Worm (Caenorhabditis elegans) whole organism, midembryonic: ENCODE results near the gene F41H8.2.
"Not testable (repeated sequence)": the region's sequence is repeated elsewhere in the genome, so short reads cannot be mapped to it uniquely, and the experiment has no call there.

Experiments
- T22C8.4 ChIP-seq: fragments of 200-800 bp; sonication (Bioruptor generic); IDR thresholded peaks from 2 replicates; pipeline ENCODE4 v1.3.6; 2022; ENCODE audit warnings: missing genetic modification characterization, missing compliant biosample characterization
- cog-1 ChIP-seq: sonication (generic microtip); optimal IDR thresholded peaks from 2 replicates; lab custom pipeline; 2016; ENCODE audit warnings: missing genetic modification characterization, missing compliant biosample characterization
- flt-1 ChIP-seq: fragments of 200-800 bp; sonication (Bioruptor generic); IDR thresholded peaks from 2 replicates; pipeline ENCODE4 v1.3.6; 2022; ENCODE audit warnings: missing genetic modification characterization, missing compliant biosample characterization
- klf-2 ChIP-seq: fragments of 200-800 bp; sonication (Bioruptor generic); conservative IDR thresholded peaks from 2 replicates; pipeline ENCODE4 v1.3.6; 2022; ENCODE audit warnings: missing genetic modification reagents, missing genetic modification characterization, missing compliant biosample characterization
- med-1 ChIP-seq: sonication (generic microtip); optimal IDR thresholded peaks from 2 replicates; lab custom pipeline; 2017; ENCODE audit warnings: missing genetic modification characterization, mild to moderate bottlenecking, missing compliant biosample characterization, antibody characterized with exemption, missing genetic modification reagents; ENCODE audit not compliant: insufficient read depth
- ref-1 ChIP-seq: fragments of 200-800 bp; sonication (Bioruptor generic); conservative IDR thresholded peaks from 2 replicates; pipeline ENCODE4 v1.3.6; 2022; ENCODE audit warnings: missing genetic modification reagents, missing genetic modification characterization, missing compliant biosample characterization
- tab-1 ChIP-seq: fragments of 200-800 bp; sonication (Bioruptor generic); IDR thresholded peaks from 2 replicates; pipeline ENCODE4 v1.3.6; 2022; ENCODE audit warnings: missing genetic modification characterization, missing compliant biosample characterization
- ztf-23 ChIP-seq: fragments of 200-800 bp; sonication (Bioruptor generic); IDR thresholded peaks from 2 replicates; pipeline ENCODE4 v1.3.6; 2022; ENCODE audit warnings: missing genetic modification reagents, missing genetic modification characterization, missing compliant biosample characterization
- ztf-29 ChIP-seq: fragments of 200-800 bp; sonication (Bioruptor generic); IDR thresholded peaks from 2 replicates; pipeline ENCODE4 v1.3.6; 2022; ENCODE audit warnings: missing genetic modification reagents, missing genetic modification characterization, missing compliant biosample characterization

Gene F41H8.2

ce11 chrV:804485-804884, 21.7 kb upstream of the F41H8.2 start, which contains the start of gene nhr-270:
TSS of gene nhr-270 (minus strand) at chrV:804741.
- TF ChIP-seq med-1 (GFP tag; lab: Kevin White, UChicago), result no peak
- no peak for TF ChIP-seq ztf-23 (GFP tag; lab: Robert Waterston, UW)
- TF ChIP-seq klf-2 (GFP tag; lab: Robert Waterston, UW), result no peak
- TF ChIP-seq ztf-29 (GFP tag; lab: Robert Waterston, UW), result no peak
- no peak for TF ChIP-seq cog-1 (tag; lab: Kevin White, UChicago)

ce11 chrV:808260-808659, 17.9 kb upstream of the F41H8.2 start:
- TF ChIP-seq ref-1 (no peak), ztf-29 (GFP tag; lab: Robert Waterston, UW) (no peak), ztf-23 (GFP tag; lab: Robert Waterston, UW) (no peak), T22C8.4 (GFP tag; lab: Robert Waterston, UW) (no peak), med-1 (GFP tag; lab: Kevin White, UChicago) (no peak), flt-1 (GFP tag; lab: Robert Waterston, UW) (no peak), klf-2 (GFP tag; lab: Robert Waterston, UW) (no peak), tab-1 (GFP tag; lab: Robert Waterston, UW) (no peak), cog-1 (tag; lab: Kevin White, UChicago) (no peak)

ce11 chrV:810281-810862, 15.8 kb upstream of the F41H8.2 start, which contains the start of gene R13D11.4:
TSS of gene R13D11.4 (plus strand) at chrV:810812.
- no peak for TF ChIP-seq ztf-29 (GFP tag; lab: Robert Waterston, UW)
- no peak for TF ChIP-seq tab-1 (GFP tag; lab: Robert Waterston, UW)
- TF ChIP-seq ref-1, result no peak
- TF ChIP-seq flt-1 (GFP tag; lab: Robert Waterston, UW), result no peak
- no peak for TF ChIP-seq ztf-23 (GFP tag; lab: Robert Waterston, UW)
- no peak for TF ChIP-seq klf-2 (GFP tag; lab: Robert Waterston, UW)
- TF ChIP-seq T22C8.4 (GFP tag; lab: Robert Waterston, UW), result no peak
- no peak for TF ChIP-seq med-1 (GFP tag; lab: Kevin White, UChicago)
- TF ChIP-seq cog-1 (tag; lab: Kevin White, UChicago), result no peak

- TF ChIP-seq klf-2 (GFP tag; lab: Robert Waterston, UW) (no peak), ztf-29 (GFP tag; lab: Robert Waterston, UW) (no peak), T22C8.4 (GFP tag; lab: Robert Waterston, UW) (no peak), ref-1 (no peak), tab-1 (GFP tag; lab: Robert Waterston, UW) (no peak)
Measured at ce11 chrV:813101-813500, 13.1 kb upstream of the F41H8.2 start, which contains the start of gene R13D11.10. TSS of gene R13D11.10 (minus strand) at chrV:813201.

ce11 chrV:814716-815115, 11.5 kb upstream of the F41H8.2 start, which contains the start of gene R13D11.3:
TSS of gene R13D11.3 (plus strand) at chrV:815016.
- TF ChIP-seq ztf-29 (GFP tag; lab: Robert Waterston, UW) (no peak), klf-2 (GFP tag; lab: Robert Waterston, UW) (no peak), ztf-23 (GFP tag; lab: Robert Waterston, UW) (no peak), T22C8.4 (GFP tag; lab: Robert Waterston, UW) (no peak), ref-1 (no peak), cog-1 (tag; lab: Kevin White, UChicago) (no peak), tab-1 (GFP tag; lab: Robert Waterston, UW) (no peak), flt-1 (GFP tag; lab: Robert Waterston, UW) (no peak), med-1 (GFP tag; lab: Kevin White, UChicago) (no peak)

- TF ChIP-seq flt-1 (GFP tag; lab: Robert Waterston, UW), result no peak
- TF ChIP-seq ztf-29 (GFP tag; lab: Robert Waterston, UW), result no peak
- TF ChIP-seq cog-1 (tag; lab: Kevin White, UChicago), result no peak
- TF ChIP-seq ref-1, result no peak
- no peak for TF ChIP-seq ztf-23 (GFP tag; lab: Robert Waterston, UW)
- TF ChIP-seq tab-1 (GFP tag; lab: Robert Waterston, UW), result no peak
- no peak for TF ChIP-seq klf-2 (GFP tag; lab: Robert Waterston, UW)
- no peak for TF ChIP-seq med-1 (GFP tag; lab: Kevin White, UChicago)
- TF ChIP-seq T22C8.4 (GFP tag; lab: Robert Waterston, UW), result no peak
Measured at ce11 chrV:817182-817581, 9.0 kb upstream of the F41H8.2 start, which contains the start of gene R13D11.1. TSS of gene R13D11.1 (plus strand) at chrV:817482.

- not testable (repeated sequence) for TF ChIP-seq T22C8.4, flt-1, tab-1 (GFP tag; lab: Robert Waterston, UW)
Measured at ce11 chrV:820629-821028, 5.6 kb upstream of the F41H8.2 start, which contains the start of gene srx-32. TSS of gene srx-32 (minus strand) at chrV:820729.

- not testable (repeated sequence) for TF ChIP-seq tab-1, klf-2, T22C8.4 (GFP tag; lab: Robert Waterston, UW)
Measured at ce11 chrV:822922-823321, 3.3 kb upstream of the F41H8.2 start, which contains the start of gene srx-31. TSS of gene srx-31 (minus strand) at chrV:823022.

ce11 chrV:833368-833767, 7.2 kb downstream of the F41H8.2 start, which contains the start of gene F41H8.1:
TSS of gene F41H8.1 (plus strand) at chrV:833668.
- TF ChIP-seq tab-1 (GFP tag; lab: Robert Waterston, UW), result no peak

ce11 chrV:838984-839471, 12.8 kb downstream of the F41H8.2 start, which contains the start of the genes K09C6.7 and K09C6.10:
TSS of gene K09C6.7 (minus strand) at chrV:839084.
TSS of gene K09C6.10 (plus strand) at chrV:839421.
- not testable (repeated sequence) for TF ChIP-seq tab-1 (GFP tag; lab: Robert Waterston, UW); med-1 (GFP tag; lab: Kevin White, UChicago); ztf-29 (GFP tag; lab: Robert Waterston, UW)
